Worm (Caenorhabditis elegans) whole organism, L1 larva: ENCODE measurements around the gene Y39B6A.3.

Experiments used
- C04F5.9 ChIP-seq: sonication (generic microtip); optimal IDR thresholded peaks from 2 replicates; lab custom pipeline; 2016; ENCODE audit warnings: missing genetic modification characterization, missing compliant biosample characterization
- C16A3.4 ChIP-seq: fragments of 150-350 bp; optimal IDR thresholded peaks from 2 replicates; lab custom pipeline; 2014; ENCODE audit warnings: missing biosample characterization, missing genetic modification characterization
- C34B4.2 ChIP-seq: sonication (generic microtip); optimal IDR thresholded peaks from 2 replicates; lab custom pipeline; 2017; ENCODE audit warnings: mild to moderate bottlenecking, missing genetic modification characterization, missing compliant biosample characterization
- F16B12.6 ChIP-seq: fragments of 150-350 bp; optimal IDR thresholded peaks from 2 replicates; lab custom pipeline; 2014; ENCODE audit warnings: missing biosample characterization, missing genetic modification characterization
- Y116A8C.19 ChIP-seq: sonication (generic microtip); optimal IDR thresholded peaks from 2 replicates; lab custom pipeline; 2016; ENCODE audit warnings: missing compliant biosample characterization, missing genetic modification characterization, borderline replicate concordance
- aha-1 ChIP-seq: fragments of 150-350 bp; optimal IDR thresholded peaks from 2 replicates; lab custom pipeline; 2014; ENCODE audit warnings: missing biosample characterization, missing genetic modification characterization
- ceh-63 ChIP-seq: fragments of 200-800 bp; sonication (Bioruptor generic); optimal IDR thresholded peaks from 2 replicates; lab custom pipeline; 2018; ENCODE audit warnings: mild to moderate bottlenecking, missing genetic modification characterization, missing compliant biosample characterization
- ceh-82 ChIP-seq, 3 experiments: fragments of 150-350 bp in 1 of 3; sonication (generic microtip) in 2 of 3; optimal IDR thresholded peaks; 2 replicates each; lab custom pipeline; 2014 to 2017; ENCODE audit warnings: missing biosample characterization in 3 of 3, missing genetic modification characterization in 3 of 3
- ceh-90 ChIP-seq: sonication (generic microtip); optimal IDR thresholded peaks from 2 replicates; lab custom pipeline; 2016; ENCODE audit warnings: missing genetic modification characterization, missing compliant biosample characterization
- dpl-1 ChIP-seq, 3 experiments: fragments of 150-350 bp in 2 of 3; sonication (generic microtip) in 1 of 3; optimal IDR thresholded peaks; 2 replicates each; lab custom pipeline; 2014 to 2017; ENCODE audit warnings: missing biosample characterization in 3 of 3, missing genetic modification characterization in 3 of 3, missing genetic modification reagents in 3 of 3
- dsc-1 ChIP-seq: sonication (generic microtip); optimal IDR thresholded peaks from 2 replicates; lab custom pipeline; 2016; ENCODE audit warnings: mild to moderate bottlenecking, missing genetic modification characterization, missing compliant biosample characterization
- elt-2 ChIP-seq: sonication (generic microtip); optimal IDR thresholded peaks from 2 replicates; lab custom pipeline; 2016; ENCODE audit warnings: missing genetic modification characterization, mild to moderate bottlenecking, inconsistent platforms, missing compliant biosample characterization, missing genetic modification reagents
- elt-3 ChIP-seq, 6 experiments: fragments of 150-350 bp in 1 of 6; sonication (generic microtip); optimal IDR thresholded peaks; 2 replicates each; lab custom pipeline; 2017 to 2018; ENCODE audit warnings: missing biosample characterization in 6 of 6, missing genetic modification characterization in 6 of 6, inconsistent platforms in 1 of 6
- ets-5 ChIP-seq: fragments of 200-800 bp; sonication (Bioruptor generic); IDR thresholded peaks from 2 replicates; pipeline ENCODE4 v1.3.6; 2022; ENCODE audit warnings: missing genetic modification characterization, missing compliant biosample characterization
- fkh-10 ChIP-seq: sonication (generic microtip); optimal IDR thresholded peaks from 2 replicates; lab custom pipeline; 2017; ENCODE audit warnings: missing biosample characterization, missing genetic modification reagents, missing genetic modification characterization
- fkh-4 ChIP-seq: sonication (generic microtip); optimal IDR thresholded peaks from 2 replicates; lab custom pipeline; 2016; ENCODE audit warnings: missing compliant biosample characterization, missing genetic modification characterization, borderline replicate concordance
- hlh-4 ChIP-seq: sonication (generic microtip); optimal IDR thresholded peaks from 2 replicates; lab custom pipeline; 2016; ENCODE audit warnings: mild to moderate bottlenecking, missing genetic modification characterization, missing compliant biosample characterization
- irx-1 ChIP-seq: sonication (generic microtip); optimal IDR thresholded peaks from 2 replicates; lab custom pipeline; 2016; ENCODE audit warnings: missing genetic modification characterization, missing compliant biosample characterization
- jun-1 ChIP-seq: fragments of 150-350 bp; optimal IDR thresholded peaks from 2 replicates; lab custom pipeline; 2014; ENCODE audit warnings: missing biosample characterization, missing genetic modification reagents, missing genetic modification characterization
- lin-15B ChIP-seq: fragments of 150-350 bp; sonication (generic microtip); optimal IDR thresholded peaks from 3 replicates; lab custom pipeline; 2014; ENCODE audit warnings: missing biosample characterization, missing genetic modification characterization
- lin-35 ChIP-seq, 2 experiments: fragments of 150-350 bp; optimal IDR thresholded peaks; 2 replicates each; lab custom pipeline; 2014; ENCODE audit warnings: missing biosample characterization in 2 of 2, missing genetic modification characterization in 2 of 2, missing genetic modification reagents in 2 of 2
- lir-3 ChIP-seq: sonication (generic microtip); optimal IDR thresholded peaks from 2 replicates; lab custom pipeline; 2016; ENCODE audit warnings: mild to moderate bottlenecking, missing genetic modification characterization, moderate library complexity, missing compliant biosample characterization; ENCODE audit not compliant: poor library complexity
- mdl-1 ChIP-seq, 2 experiments: fragments of 150-350 bp; optimal IDR thresholded peaks; 2 replicates each; lab custom pipeline; 2014 to 2017; ENCODE audit warnings: missing biosample characterization in 2 of 2, missing genetic modification characterization in 2 of 2, inconsistent platforms in 1 of 2
- nhr-11 ChIP-seq: fragments of 150-350 bp; optimal IDR thresholded peaks from 2 replicates; lab custom pipeline; 2014; ENCODE audit warnings: missing biosample characterization, missing genetic modification characterization
- nhr-19 ChIP-seq: fragments of 200-800 bp; sonication (Bioruptor generic); conservative IDR thresholded peaks from 2 replicates; pipeline ENCODE4 v1.3.6; 2022; ENCODE audit warnings: missing genetic modification characterization, missing compliant biosample characterization
- nhr-20 ChIP-seq: sonication (generic microtip); optimal IDR thresholded peaks from 2 replicates; lab custom pipeline; 2016; ENCODE audit warnings: mild to moderate bottlenecking, missing genetic modification characterization, missing compliant biosample characterization
- nhr-28 ChIP-seq: fragments of 150-350 bp; optimal IDR thresholded peaks from 2 replicates; lab custom pipeline; 2014; ENCODE audit warnings: missing biosample characterization, missing genetic modification characterization
- nhr-47 ChIP-seq: sonication (generic microtip); optimal IDR thresholded peaks from 2 replicates; lab custom pipeline; 2016; ENCODE audit warnings: mild to moderate bottlenecking, missing genetic modification characterization, moderate library complexity, missing compliant biosample characterization
- nhr-71 ChIP-seq: sonication (generic microtip); optimal IDR thresholded peaks from 2 replicates; lab custom pipeline; 2016; ENCODE audit warnings: mild to moderate bottlenecking, missing genetic modification characterization, moderate library complexity, missing compliant biosample characterization
- nhr-76 ChIP-seq: sonication (generic microtip); optimal IDR thresholded peaks from 2 replicates; lab custom pipeline; 2017; ENCODE audit warnings: missing biosample characterization, missing genetic modification characterization
- nhr-77 ChIP-seq: fragments of 150-350 bp; optimal IDR thresholded peaks from 2 replicates; lab custom pipeline; 2014; ENCODE audit warnings: missing biosample characterization, missing genetic modification characterization
- nhr-90 ChIP-seq: sonication (generic microtip); optimal IDR thresholded peaks from 2 replicates; lab custom pipeline; 2016; ENCODE audit warnings: mild to moderate bottlenecking, missing genetic modification characterization, missing compliant biosample characterization; ENCODE audit not compliant: poor library complexity
- pax-3 ChIP-seq: fragments of 200-800 bp; sonication (Bioruptor generic); optimal IDR thresholded peaks from 2 replicates; lab custom pipeline; 2018; ENCODE audit warnings: mild to moderate bottlenecking, missing genetic modification characterization, moderate library complexity, missing compliant biosample characterization
- pqm-1 ChIP-seq: sonication (generic microtip); optimal IDR thresholded peaks from 3 replicates; lab custom pipeline; 2017; ENCODE audit warnings: missing biosample characterization, missing genetic modification characterization
- skn-1 ChIP-seq: fragments of 150-350 bp; optimal IDR thresholded peaks from 2 replicates; lab custom pipeline; 2014; ENCODE audit warnings: missing biosample characterization, missing genetic modification characterization
- snpc-4 ChIP-seq: fragments of 150-350 bp; optimal IDR thresholded peaks from 2 replicates; lab custom pipeline; 2014; ENCODE audit warnings: missing biosample characterization, missing genetic modification characterization
- snu-23 ChIP-seq: sonication (generic microtip); optimal IDR thresholded peaks from 2 replicates; lab custom pipeline; 2016; ENCODE audit warnings: missing genetic modification characterization, missing compliant biosample characterization
- sox-4 ChIP-seq: sonication (generic microtip); optimal IDR thresholded peaks from 2 replicates; lab custom pipeline; 2016; ENCODE audit warnings: missing genetic modification characterization, missing compliant biosample characterization
- sptf-1 ChIP-seq: fragments of 150-350 bp; optimal IDR thresholded peaks from 2 replicates; lab custom pipeline; 2014; ENCODE audit warnings: missing biosample characterization, missing genetic modification characterization
- swsn-7 ChIP-seq: sonication (generic microtip); optimal IDR thresholded peaks from 2 replicates; lab custom pipeline; 2016; ENCODE audit warnings: missing genetic modification characterization, missing compliant biosample characterization
- tbx-2 ChIP-seq: sonication (generic microtip); optimal IDR thresholded peaks from 2 replicates; lab custom pipeline; 2016; ENCODE audit warnings: missing genetic modification characterization, missing compliant biosample characterization
- unc-130 ChIP-seq: fragments of 150-350 bp; optimal IDR thresholded peaks from 2 replicates; lab custom pipeline; 2017; ENCODE audit warnings: missing biosample characterization, missing genetic modification characterization, inconsistent platforms
- unc-62 ChIP-seq: fragments of 150-350 bp; optimal IDR thresholded peaks from 2 replicates; lab custom pipeline; 2014; ENCODE audit warnings: missing biosample characterization, missing genetic modification reagents, missing genetic modification characterization
- unc-86 ChIP-seq: sonication (generic microtip); optimal IDR thresholded peaks from 2 replicates; lab custom pipeline; 2016; ENCODE audit warnings: missing genetic modification characterization, missing compliant biosample characterization
- vab-15 ChIP-seq: sonication (generic microtip); optimal IDR thresholded peaks from 2 replicates; lab custom pipeline; 2017; ENCODE audit warnings: missing genotype, mild to moderate bottlenecking, missing genetic modification characterization, missing compliant biosample characterization
- zag-1 ChIP-seq: fragments of 150-350 bp; optimal IDR thresholded peaks from 2 replicates; lab custom pipeline; 2014; ENCODE audit warnings: missing biosample characterization, missing genetic modification characterization

Y39B6A.3 gene

DNA sequence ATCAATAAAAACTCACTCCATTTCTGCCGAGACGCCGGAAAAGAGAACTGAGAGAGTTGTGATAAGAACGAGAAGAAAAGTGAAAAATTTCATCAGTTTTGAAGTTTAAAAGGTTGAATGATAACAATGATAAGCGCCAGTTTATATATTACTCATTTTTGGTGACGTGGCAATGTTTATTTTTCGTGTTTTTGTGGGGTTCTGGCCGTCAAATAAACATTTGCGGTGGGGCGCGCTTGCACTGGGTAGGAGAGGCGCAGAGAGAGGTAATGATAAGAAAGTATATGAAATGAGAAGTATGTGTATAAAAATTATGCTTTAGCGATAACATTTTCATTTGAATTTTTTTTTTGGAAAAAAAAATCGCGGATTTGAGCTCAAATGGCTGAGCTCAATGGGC is 31.1 kb downstream of the Y39B6A.3 start, which contains the start of gene Y39B6A.5 (continued):
- TF ChIP-seq swsn-7 (tag; lab: Kevin White, UChicago) (peak; percentile 14), nhr-28 (tag; lab: Kevin White, UChicago) (no peak), unc-62 (GFP tag; lab: Kevin White, UChicago) (no peak), dsc-1 (no peak), sptf-1 (tag; lab: Kevin White, UChicago) (no peak), mdl-1 (tag; optimal IDR thresholded peaks at IDR 0.05; lab: Kevin White, UChicago) (peak in 1 of 2 experiments; percentile 57), nhr-77 (tag; lab: Kevin White, UChicago) (peak; percentile 23), lir-3 (tag; lab: Kevin White, UChicago) (no peak), unc-86 (tag; lab: Kevin White, UChicago) (no peak), skn-1 (peak; percentile 0), F16B12.6 (tag; lab: Kevin White, UChicago) (no peak), ceh-82 (tag; optimal IDR thresholded peaks at IDR 0.05; lab: Kevin White, UChicago) (no peak), pax-3 (peak; percentile 80), snpc-4 (tag; lab: Kevin White, UChicago) (no peak), tbx-2 (tag; lab: Kevin White, UChicago) (no peak), nhr-90 (tag; lab: Kevin White, UChicago) (peak; percentile 71), unc-130 (no peak), nhr-11 (tag; lab: Kevin White, UChicago) (no peak), hlh-4 (tag; lab: Kevin White, UChicago) (no peak), fkh-4 (tag; lab: Kevin White, UChicago) (no peak), C34B4.2 (no peak), zag-1 (tag; lab: Kevin White, UChicago) (no peak), ets-5 (GFP tag; lab: Robert Waterston, UW) (no peak), aha-1 (tag; lab: Kevin White, UChicago) (no peak), dpl-1 (GFP tag; optimal IDR thresholded peaks at IDR 0.05; lab: Kevin White, UChicago) (peak in 1 of 3 experiments; percentile 20), nhr-76 (no peak), sox-4 (tag; lab: Kevin White, UChicago) (no peak), nhr-20 (tag; lab: Kevin White, UChicago) (peak; percentile 69), irx-1 (peak; percentile 37), Y116A8C.19 (tag; lab: Kevin White, UChicago) (no peak), nhr-47 (tag; lab: Kevin White, UChicago) (no peak), C04F5.9 (tag; lab: Kevin White, UChicago) (no peak), lin-35 (GFP tag; optimal IDR thresholded peaks at IDR 0.05; lab: Kevin White, UChicago) (peak in 1 of 2 experiments; percentile 69), nhr-19 (GFP tag; lab: Robert Waterston, UW) (peak; percentile 51), ceh-90 (tag; lab: Kevin White, UChicago) (no peak), fkh-10 (GFP tag; lab: Kevin White, UChicago) (no peak), C16A3.4 (no peak), nhr-71 (tag; lab: Kevin White, UChicago) (peak; percentile 64), pqm-1 (tag; lab: Kevin White, UChicago) (peak; percentile 82), jun-1 (tag; lab: Kevin White, UChicago) (peak; percentile 79), elt-2 (peak; percentile 100), elt-3 (tag; optimal IDR thresholded peaks at IDR 0.05; lab: Kevin White, UChicago) (peak in 1 of 6 experiments; percentile 53), snu-23 (no peak), ceh-63 (no peak), vab-15 (no peak), lin-15B (tag; lab: Kevin White, UChicago) (no peak)
